Fruit fly (Drosophila melanogaster): ENCODE results near the gene Ccp84Ac.

Ccp84Ac gene

DNA sequence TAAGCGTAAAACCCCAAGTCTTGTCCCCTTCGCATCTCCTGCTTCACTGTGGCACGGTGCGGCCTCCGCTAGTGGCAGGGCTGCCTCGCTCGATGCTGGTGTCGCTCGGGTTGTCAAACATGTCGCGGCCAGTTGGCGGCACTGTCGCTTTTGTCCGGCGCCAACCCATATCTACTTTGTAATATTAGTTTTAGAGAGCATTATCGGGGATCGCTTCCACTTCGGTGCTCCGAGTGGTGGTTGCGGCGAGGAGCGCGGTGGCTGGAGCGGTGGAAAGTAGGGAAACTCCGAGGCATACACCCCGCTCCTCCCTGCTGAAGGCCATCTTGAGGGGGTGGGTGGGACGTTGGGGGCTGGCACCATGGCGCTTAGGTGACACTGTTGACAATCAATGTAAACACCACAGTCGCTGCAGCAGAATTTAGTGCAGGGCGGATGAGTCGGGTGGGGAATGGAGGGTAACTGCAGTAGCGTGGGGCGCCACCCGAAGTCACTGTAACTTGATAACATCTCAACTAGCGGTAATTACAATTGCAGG, 30.9 kb downstream of the Ccp84Ac start:
- TF ChIP-seq CG14711 (tag; optimal IDR thresholded peaks at IDR 0.05) (no peak), bab1 (GFP tag; optimal IDR thresholded peaks at IDR 0.05) (no peak), cic (GFP tag; optimal IDR thresholded peaks at IDR 0.05) (no peak), Mnt (GFP tag; optimal IDR thresholded peaks at IDR 0.05) (no peak), tj (GFP tag; optimal IDR thresholded peaks at IDR 0.05) (no peak), kay (GFP tag; ENCODE audit: borderline replicate concordance) (no peak), CG11617 (GFP tag; optimal IDR thresholded peaks at IDR 0.05) (no peak), ovo (GFP tag; optimal IDR thresholded peaks at IDR 0.05) (no peak), Clk (GFP tag; optimal IDR thresholded peaks at IDR 0.05) (no peak), CG5204 (GFP tag; optimal IDR thresholded peaks at IDR 0.05) (no peak), CG12768 (GFP tag; optimal IDR thresholded peaks at IDR 0.05) (no peak), CG33017 (tag; optimal IDR thresholded peaks at IDR 0.05) (no peak), toe (GFP tag; optimal IDR thresholded peaks at IDR 0.05) (no peak), pad (GFP tag; optimal IDR thresholded peaks at IDR 0.05) (no peak), Hr96 (GFP tag; optimal IDR thresholded peaks at IDR 0.05) (no peak), CG1620 (GFP tag; optimal IDR thresholded peaks at IDR 0.05) (no peak)

DNA sequence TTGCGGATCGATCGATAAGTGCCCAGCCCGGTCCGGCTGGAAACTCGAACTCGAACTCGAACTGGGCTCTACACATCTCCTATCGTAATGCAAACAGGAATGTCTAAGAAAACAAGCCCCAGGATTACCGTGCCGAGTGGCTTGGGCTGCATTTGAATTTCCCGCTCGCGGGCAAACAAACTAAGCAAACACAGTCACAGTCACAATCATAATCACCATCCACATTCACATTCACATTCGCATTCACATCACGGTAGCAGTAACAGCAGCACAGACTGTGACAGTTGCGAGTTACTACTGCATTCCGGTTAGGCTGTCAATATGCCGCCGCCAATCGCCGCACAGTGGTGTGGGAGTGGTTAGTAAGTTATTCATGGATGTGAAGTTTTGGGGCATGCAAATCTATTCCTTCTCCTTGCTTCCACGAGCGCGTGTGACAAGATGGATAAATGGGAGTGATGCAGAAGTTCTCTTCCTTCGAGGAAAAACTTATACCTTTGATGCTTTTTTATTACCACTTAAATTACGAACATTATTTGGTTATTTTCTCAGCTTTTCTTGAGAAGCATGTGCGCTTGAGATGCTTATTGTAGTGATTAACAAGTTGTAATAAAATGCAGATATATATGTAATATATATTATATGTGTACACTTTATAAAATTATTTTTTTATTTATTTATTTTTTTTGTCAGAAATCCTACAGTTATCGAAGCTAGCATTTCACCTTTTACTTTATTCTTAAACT, 31.5 kb downstream of the Ccp84Ac start:
- TF ChIP-seq ovo (GFP tag; optimal IDR thresholded peaks at IDR 0.05) = no peak
- no peak for TF ChIP-seq cnc (optimal IDR thresholded peaks at IDR 0.05)
- TF ChIP-seq CG12768 (GFP tag; optimal IDR thresholded peaks at IDR 0.05) = no peak
- TF ChIP-seq toe (GFP tag; optimal IDR thresholded peaks at IDR 0.05) = no peak
- no peak for TF ChIP-seq CG1620 (GFP tag; optimal IDR thresholded peaks at IDR 0.05)
- TF ChIP-seq Clk (GFP tag; optimal IDR thresholded peaks at IDR 0.05) = no peak
- no peak for TF ChIP-seq CG33017 (tag; optimal IDR thresholded peaks at IDR 0.05)

DNA sequence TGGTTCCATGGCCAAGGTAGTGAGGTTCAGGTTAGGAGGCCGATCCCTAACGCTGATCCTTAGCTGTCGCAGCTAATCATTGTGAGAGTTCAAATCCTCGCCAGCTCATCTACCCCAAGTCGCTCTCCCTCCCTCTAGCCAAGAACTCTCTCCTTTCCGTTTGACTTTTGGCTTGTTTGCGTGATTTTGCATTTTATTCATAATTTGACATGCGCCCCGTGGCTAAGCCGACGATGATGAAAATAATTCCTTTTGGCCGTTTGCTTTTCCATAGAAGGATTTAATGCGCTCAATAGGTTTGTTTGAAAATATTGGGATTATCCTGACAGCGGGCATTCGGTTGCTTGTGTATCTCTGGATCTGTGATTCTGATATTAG, 32.8 kb downstream of the Ccp84Ac start:
- TF ChIP-seq CG1620 (GFP tag; optimal IDR thresholded peaks at IDR 0.05) (no peak), kay (GFP tag; ENCODE audit: borderline replicate concordance) (no peak), bab1 (GFP tag; optimal IDR thresholded peaks at IDR 0.05) (no peak)

DNA sequence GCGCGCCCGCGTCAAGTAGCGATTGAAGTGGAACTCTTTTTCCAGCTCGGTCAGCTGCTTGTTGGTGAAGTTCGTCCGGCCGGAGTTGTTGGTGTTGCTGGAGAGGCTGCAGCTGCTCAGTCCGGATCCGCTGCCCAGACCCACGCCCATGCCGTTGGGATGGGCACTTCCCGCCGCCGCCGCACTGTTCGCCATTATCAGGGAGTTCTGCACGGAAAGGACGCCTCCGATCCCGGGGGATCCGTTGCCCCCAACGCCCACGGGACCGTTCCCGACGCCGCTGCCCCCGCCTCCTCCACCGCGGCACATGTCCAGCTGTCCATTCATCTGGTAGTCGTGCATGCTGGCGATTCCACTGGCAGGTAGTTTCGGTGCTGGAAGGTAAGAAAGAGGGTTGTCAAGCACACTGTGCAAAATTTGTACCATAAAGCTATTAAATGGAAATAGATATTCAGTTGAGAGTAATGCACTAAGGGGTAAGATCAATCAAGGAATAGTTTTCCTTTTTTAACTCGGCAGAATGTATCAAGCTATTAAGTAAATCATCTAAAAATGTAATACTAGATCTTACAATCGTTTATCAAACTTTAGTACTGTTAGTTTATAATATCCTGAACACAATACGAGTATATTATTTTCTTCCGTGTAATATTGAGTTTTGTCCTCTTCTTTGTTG, 33.3 kb downstream of the Ccp84Ac start:
- TF ChIP-seq tj (GFP tag; optimal IDR thresholded peaks at IDR 0.05) = no peak
- no peak for TF ChIP-seq kay (GFP tag; ENCODE audit: borderline replicate concordance)
- no peak for TF ChIP-seq CG7101 (tag; optimal IDR thresholded peaks at IDR 0.05)
- TF ChIP-seq Mnt (GFP tag; optimal IDR thresholded peaks at IDR 0.05) = no peak
- no peak for TF ChIP-seq CG5204 (GFP tag; optimal IDR thresholded peaks at IDR 0.05)
- no peak for TF ChIP-seq Clk (GFP tag; optimal IDR thresholded peaks at IDR 0.05)
- TF ChIP-seq Crg-1 (GFP tag; optimal IDR thresholded peaks at IDR 0.05) = no peak
- TF ChIP-seq bab1 (GFP tag; optimal IDR thresholded peaks at IDR 0.05) = no peak
- no peak for TF ChIP-seq toe (GFP tag; optimal IDR thresholded peaks at IDR 0.05)
- TF ChIP-seq CG14711 (tag; optimal IDR thresholded peaks at IDR 0.05) = no peak
- TF ChIP-seq pad (GFP tag; optimal IDR thresholded peaks at IDR 0.05) = no peak
- no peak for TF ChIP-seq CG11617 (GFP tag; optimal IDR thresholded peaks at IDR 0.05)

DNA sequence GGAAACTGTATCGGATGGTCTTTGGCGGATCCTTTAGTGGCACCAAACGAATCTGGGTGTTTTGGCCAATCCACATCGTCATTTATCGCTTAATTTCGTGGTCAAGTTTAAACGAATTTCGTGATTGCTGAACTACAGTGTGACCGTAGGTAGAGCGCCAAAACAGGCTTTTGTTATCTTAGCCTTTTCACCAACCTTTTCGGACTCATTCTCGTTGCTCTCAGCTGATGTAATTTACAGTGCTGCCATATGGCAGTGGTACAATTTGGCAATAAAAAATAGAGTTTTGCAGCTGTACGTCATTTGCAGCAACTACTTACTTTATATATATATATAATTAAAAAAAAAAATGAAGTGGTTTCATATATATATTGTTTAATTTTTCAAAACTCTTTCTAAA, 36.1 kb downstream of the Ccp84Ac start, which contains the start of gene agt:
agt (minus strand) TSS at position 160 of the 400 bp plus-strand sequence.
- TF ChIP-seq cnc (optimal IDR thresholded peaks at IDR 0.05) (no peak), CG11617 (GFP tag; optimal IDR thresholded peaks at IDR 0.05) (no peak), CG14711 (tag; optimal IDR thresholded peaks at IDR 0.05) (peak; percentile 36), CG5204 (GFP tag; optimal IDR thresholded peaks at IDR 0.05) (no peak), CG33017 (tag; optimal IDR thresholded peaks at IDR 0.05) (no peak), kay (GFP tag; ENCODE audit: borderline replicate concordance) (no peak)

DNA sequence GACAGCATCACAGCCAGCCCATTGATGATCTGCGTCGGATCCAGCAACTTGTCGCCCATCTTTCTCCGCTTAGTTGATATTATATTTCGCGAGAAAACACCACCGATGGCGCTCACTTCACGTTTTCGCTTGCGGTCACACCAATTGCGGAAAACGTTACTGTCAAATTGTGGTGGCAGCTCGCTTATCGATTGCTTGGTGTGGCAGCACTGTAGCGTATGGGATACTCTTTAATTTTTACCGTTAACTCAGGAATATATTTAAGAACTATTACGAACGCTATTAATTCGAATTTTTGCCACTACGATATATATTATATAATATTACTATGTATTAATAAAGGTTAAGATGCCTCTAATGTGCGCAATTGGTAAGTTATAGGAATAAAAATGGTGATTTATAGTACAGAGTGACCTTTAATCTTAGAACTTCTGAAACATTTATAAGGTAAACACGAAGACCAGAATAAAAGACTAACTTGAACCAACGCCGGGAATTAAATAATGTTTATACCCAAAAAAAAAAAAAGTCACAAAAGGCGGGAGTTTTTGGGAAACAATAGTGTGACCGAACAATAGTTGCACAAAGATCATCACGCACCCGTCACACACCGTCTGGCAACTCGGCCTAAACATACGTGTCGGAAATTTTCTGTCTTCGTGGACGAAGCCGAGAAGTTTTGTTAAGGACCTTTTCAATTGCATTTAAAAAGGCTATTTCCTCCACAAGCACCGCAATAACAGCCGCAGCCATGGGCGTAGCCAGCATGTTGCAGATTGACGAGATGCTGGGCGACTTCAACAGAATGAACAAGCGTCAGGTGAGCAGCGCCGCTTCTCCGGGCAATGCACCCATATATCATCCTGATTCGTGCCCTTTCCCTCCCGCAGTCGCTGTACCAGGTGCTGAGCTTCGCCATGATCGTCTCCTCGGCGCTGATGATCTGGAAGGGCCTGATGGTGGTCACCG, 38.5 kb downstream of the Ccp84Ac start, which contains the start of the genes CG1307 and twr:
CG1307 (minus strand) TSS at position 165 of the 969 bp plus-strand sequence.
twr (plus strand) TSS at position 605 of the 969 bp plus-strand sequence.
- TF ChIP-seq CG11617 (GFP tag; optimal IDR thresholded peaks at IDR 0.05) = peak; percentile 26
- no peak for TF ChIP-seq bab1 (GFP tag; optimal IDR thresholded peaks at IDR 0.05)
- TF ChIP-seq Hr96 (GFP tag; optimal IDR thresholded peaks at IDR 0.05) = no peak
- no peak for TF ChIP-seq Mnt (GFP tag; optimal IDR thresholded peaks at IDR 0.05)
- TF ChIP-seq tj (GFP tag; optimal IDR thresholded peaks at IDR 0.05) = no peak
- TF ChIP-seq CG33017 (tag; optimal IDR thresholded peaks at IDR 0.05) = no peak
- no peak for TF ChIP-seq Clk (GFP tag; optimal IDR thresholded peaks at IDR 0.05)
- TF ChIP-seq pad (GFP tag; optimal IDR thresholded peaks at IDR 0.05) = no peak
- TF ChIP-seq CG5204 (GFP tag; optimal IDR thresholded peaks at IDR 0.05) = peak; percentile 8
- peak; percentile 16 for TF ChIP-seq toe (GFP tag; optimal IDR thresholded peaks at IDR 0.05)
- TF ChIP-seq CG1620 (GFP tag; optimal IDR thresholded peaks at IDR 0.05) = no peak
- no peak for TF ChIP-seq CG12768 (GFP tag; optimal IDR thresholded peaks at IDR 0.05)
- TF ChIP-seq CG7101 (tag; optimal IDR thresholded peaks at IDR 0.05) = no peak
- TF ChIP-seq cnc (optimal IDR thresholded peaks at IDR 0.05) = no peak
- TF ChIP-seq kay (GFP tag; ENCODE audit: borderline replicate concordance) = no peak
- TF ChIP-seq cic (GFP tag; optimal IDR thresholded peaks at IDR 0.05) = no peak
- no peak for TF ChIP-seq CG7045 (GFP tag; optimal IDR thresholded peaks at IDR 0.05)
- TF ChIP-seq CG14711 (tag; optimal IDR thresholded peaks at IDR 0.05) = no peak
- no peak for TF ChIP-seq Crg-1 (GFP tag; optimal IDR thresholded peaks at IDR 0.05)
- TF ChIP-seq ovo (GFP tag; optimal IDR thresholded peaks at IDR 0.05) = peak; percentile 78
